Fruit fly (Drosophila melanogaster) whole organism, prepupa: Measurements from ENCODE around the gene CG34281.

Experiments
- CG32006 ChIP-seq: fragments of 200-800 bp; sonication (Bioruptor generic); optimal IDR thresholded peaks from 3 replicates; lab custom pipeline; 2017; ENCODE audit warnings: missing biosample characterization, mild to moderate bottlenecking, missing genetic modification characterization
- CG8632 ChIP-seq: fragments of 200-800 bp; sonication (Bioruptor generic); optimal IDR thresholded peaks from 3 replicates; lab custom pipeline; 2016; ENCODE audit warnings: missing biosample characterization, missing genetic modification characterization
- topi ChIP-seq: fragments of 200-800 bp; sonication (Bioruptor generic); optimal IDR thresholded peaks from 3 replicates; lab custom pipeline; 2016; ENCODE audit warnings: missing biosample characterization, missing genetic modification characterization

dm6 chr3R:17601866-17602265, 10.8 kb upstream of the CG34281 start:
- TF ChIP-seq CG8632 (GFP tag; lab: Kevin White, UChicago) (no peak), topi (GFP tag; lab: Kevin White, UChicago) (no peak), CG32006 (GFP tag; lab: Kevin White, UChicago) (no peak)
